Fruit fly (Drosophila melanogaster): Measurements from ENCODE around the gene mRRF1.

mRRF1 gene

dm6 chr3L:9377198-9378035, 13.3 kb downstream of the mRRF1 start, which contains the start of gene Hsp26 (continued):
- TF ChIP-seq salr (GFP tag; optimal IDR thresholded peaks at IDR 0.05): peak; percentile 74 to 90
- peak; percentile 97 for TF ChIP-seq svp (GFP tag)
- TF ChIP-seq fd59A (GFP tag; optimal IDR thresholded peaks at IDR 0.05): peak; percentile 71
- TF ChIP-seq ss (GFP tag; optimal IDR thresholded peaks at IDR 0.05): peak; percentile 60 to 83
- peak; percentile 72 for TF ChIP-seq CG1621 (tag; optimal IDR thresholded peaks at IDR 0.05)
- peak; percentile 89 for TF ChIP-seq cyc (GFP tag; optimal IDR thresholded peaks at IDR 0.05)
- peak; percentile 96 for TF ChIP-seq CG6163 (GFP tag; IDR thresholded peaks at IDR 0.05)
- TF ChIP-seq fd85E (GFP tag; optimal IDR thresholded peaks at IDR 0.05): peak; percentile 88
- peak; percentile 95 for TF ChIP-seq eg (GFP tag; IDR thresholded peaks at IDR 0.05)
- TF ChIP-seq dac (GFP tag; optimal IDR thresholded peaks at IDR 0.05): peak; percentile 55
- peak; percentile 51 for TF ChIP-seq Blimp-1 (GFP tag; optimal IDR thresholded peaks at IDR 0.05)
- peak; percentile 94 for TF ChIP-seq Met (GFP tag; optimal IDR thresholded peaks at IDR 0.05)
- TF ChIP-seq CG7368 (GFP tag; optimal IDR thresholded peaks at IDR 0.05): peak; percentile 84
- TF ChIP-seq topi (GFP tag; optimal IDR thresholded peaks at IDR 0.05): peak; percentile 94
- TF ChIP-seq CG9139 (GFP tag; optimal IDR thresholded peaks at IDR 0.05): peak; percentile 57
- peak; percentile 87 for TF ChIP-seq CG11294 (GFP tag; IDR thresholded peaks at IDR 0.05)
- peak; percentile 94 for TF ChIP-seq Sox102F (GFP tag; optimal IDR thresholded peaks at IDR 0.05)
- peak; percentile 82 for TF ChIP-seq dsx (GFP tag; optimal IDR thresholded peaks at IDR 0.05; ENCODE audit: poor library complexity, severe bottlenecking)
- peak; percentile 95 for TF ChIP-seq acj6 (GFP tag; optimal IDR thresholded peaks at IDR 0.05)
- TF ChIP-seq CG6854 (GFP tag; optimal IDR thresholded peaks at IDR 0.05): peak; percentile 80
- peak; percentile 79 for TF ChIP-seq Sox15 (GFP tag; optimal IDR thresholded peaks at IDR 0.05)
- TF ChIP-seq net (GFP tag; optimal IDR thresholded peaks at IDR 0.05): peak; percentile 96
- TF ChIP-seq fkh (GFP tag; optimal IDR thresholded peaks at IDR 0.05): peak; percentile 31
- peak; percentile 93 for TF ChIP-seq achi (GFP tag; optimal IDR thresholded peaks at IDR 0.05)
- peak; percentile 94 for TF ChIP-seq CG3919 (GFP tag; optimal IDR thresholded peaks at IDR 0.05)
- peak; percentile 92 for TF ChIP-seq CG34406 (GFP tag; optimal IDR thresholded peaks at IDR 0.05)
- TF ChIP-seq Hr38 (GFP tag; optimal IDR thresholded peaks at IDR 0.05): no peak
- peak; percentile 94 for TF ChIP-seq vri (GFP tag; optimal IDR thresholded peaks at IDR 0.05)
- peak; percentile 79 for TF ChIP-seq CG4318 (GFP tag; optimal IDR thresholded peaks at IDR 0.05)
- peak; percentile 98 for TF ChIP-seq Eip78C (GFP tag)
- TF ChIP-seq Hr39 (GFP tag; optimal IDR thresholded peaks at IDR 0.05): peak; percentile 89
- peak; percentile 83 for TF ChIP-seq CG11762 (GFP tag; optimal IDR thresholded peaks at IDR 0.05; ENCODE audit: insufficient read depth)
- TF ChIP-seq Lpt (GFP tag; optimal IDR thresholded peaks at IDR 0.05): peak; percentile 91

DNA sequence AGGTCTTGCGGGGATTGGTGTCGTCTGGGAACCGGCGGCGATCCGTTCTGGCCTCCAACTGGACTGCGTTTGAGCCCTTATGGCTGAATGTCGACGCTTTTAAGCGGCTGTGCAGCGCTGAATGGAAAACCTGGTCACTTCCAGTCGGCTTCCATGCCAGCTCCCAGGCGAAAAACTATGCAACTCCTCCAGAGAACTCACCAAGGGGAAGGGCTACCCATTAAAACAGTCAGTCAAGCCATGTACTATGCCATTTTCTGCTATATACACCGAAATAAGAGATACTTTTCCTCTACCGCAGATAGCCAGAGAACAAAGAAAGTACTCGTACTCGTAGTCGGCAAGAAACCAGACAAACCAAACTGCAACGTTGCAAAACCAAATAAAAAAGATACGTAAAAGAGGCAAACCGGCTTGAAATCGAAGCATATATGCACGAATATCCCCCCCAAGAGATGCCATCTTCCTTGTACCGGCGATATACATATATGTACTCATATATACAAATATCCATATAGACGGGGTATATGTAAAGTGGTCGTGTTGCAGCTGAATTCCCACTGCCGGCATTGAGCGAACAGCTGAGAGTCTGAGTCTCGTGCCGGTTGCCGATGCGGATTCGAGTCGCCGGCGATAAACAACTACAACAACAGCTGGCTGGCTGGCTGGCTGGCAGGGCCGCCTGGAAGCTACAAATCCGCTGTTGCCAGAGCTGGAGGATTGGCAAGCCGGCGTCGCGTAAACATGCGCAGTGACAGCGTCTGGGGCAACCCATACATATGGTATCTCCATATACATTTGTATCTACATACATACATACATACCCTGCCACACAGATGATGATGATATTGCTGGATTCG, 15.6 kb downstream of the mRRF1 start, which contains the start of gene Hsp67Ba:
Gene Hsp67Ba, minus strand, starts transcription at position 51 of the 860 bp plus-strand sequence.
- TF ChIP-seq CG6808 (GFP tag; optimal IDR thresholded peaks at IDR 0.05) (peak; percentile 51), fd59A (GFP tag; optimal IDR thresholded peaks at IDR 0.05) (no peak), Eip93F (GFP tag; optimal IDR thresholded peaks at IDR 0.05) (peak; percentile 41), dac (GFP tag; optimal IDR thresholded peaks at IDR 0.05) (no peak), CG10631 (GFP tag; optimal IDR thresholded peaks at IDR 0.05) (no peak), CG8319 (GFP tag; optimal IDR thresholded peaks at IDR 0.05) (no peak), CG10669 (GFP tag; optimal IDR thresholded peaks at IDR 0.05) (no peak), CG32006 (GFP tag; optimal IDR thresholded peaks at IDR 0.05) (no peak), Gug (GFP tag; IDR thresholded peaks at IDR 0.05) (no peak), net (GFP tag; optimal IDR thresholded peaks at IDR 0.05) (no peak), Sox102F (GFP tag; optimal IDR thresholded peaks at IDR 0.05) (no peak), Hr38 (GFP tag; optimal IDR thresholded peaks at IDR 0.05) (no peak), CG8119 (GFP tag; IDR thresholded peaks at IDR 0.05) (0 out of 3 replicates have a peak, but pooled peaks have one; percentile 18), Blimp-1 (GFP tag; optimal IDR thresholded peaks at IDR 0.05) (no peak), CG11294 (GFP tag; IDR thresholded peaks at IDR 0.05) (no peak), CG3032 (tag; optimal IDR thresholded peaks at IDR 0.05) (no peak), fkh (GFP tag; optimal IDR thresholded peaks at IDR 0.05) (no peak), OdsH (GFP tag; optimal IDR thresholded peaks at IDR 0.05) (no peak), esn (GFP tag; optimal IDR thresholded peaks at IDR 0.05) (no peak), CG3919 (GFP tag; optimal IDR thresholded peaks at IDR 0.05) (no peak), CG9139 (GFP tag; optimal IDR thresholded peaks at IDR 0.05) (peak; percentile 23), cyc (GFP tag; optimal IDR thresholded peaks at IDR 0.05) (no peak), CG1621 (tag; optimal IDR thresholded peaks at IDR 0.05) (no peak), CG31627 (GFP tag; optimal IDR thresholded peaks at IDR 0.05) (no peak), CG6276 (GFP tag; optimal IDR thresholded peaks at IDR 0.05) (no peak)
